Fruit fly (Drosophila melanogaster): ENCODE data around the gene MBD-like.

MBD-like gene

dm6 chr3R:9516400-9516852, 43.1 kb upstream of the MBD-like start:
- peak; percentile 74 for TF ChIP-seq svp (GFP tag)
- TF ChIP-seq salr (GFP tag; optimal IDR thresholded peaks at IDR 0.05): no peak
- peak; percentile 84 for TF ChIP-seq fkh (GFP tag; optimal IDR thresholded peaks at IDR 0.05)

dm6 chr3R:9527907-9528842, 31.4 kb upstream of the MBD-like start:
- TF ChIP-seq Eip93F (GFP tag; optimal IDR thresholded peaks at IDR 0.05): no peak
- peak; percentile 85 for TF ChIP-seq fd85E (GFP tag; optimal IDR thresholded peaks at IDR 0.05)
- TF ChIP-seq CG7368 (GFP tag; optimal IDR thresholded peaks at IDR 0.05): no peak
- peak; percentile 57 for TF ChIP-seq CG3032 (tag; optimal IDR thresholded peaks at IDR 0.05)
- peak; percentile 94 for TF ChIP-seq svp (GFP tag)
- TF ChIP-seq Eip75B (GFP tag; optimal IDR thresholded peaks at IDR 0.05): no peak
- TF ChIP-seq CG6163 (GFP tag; IDR thresholded peaks at IDR 0.05): peak; percentile 97
- TF ChIP-seq CG16779 (tag; optimal IDR thresholded peaks at IDR 0.05): peak; percentile 83
- TF ChIP-seq salr (GFP tag; optimal IDR thresholded peaks at IDR 0.05): peak in 1 of 2 experiments; percentile 55
- peak; percentile 76 for TF ChIP-seq Lpt (GFP tag; optimal IDR thresholded peaks at IDR 0.05)
- no peak for TF ChIP-seq CG6808 (GFP tag; optimal IDR thresholded peaks at IDR 0.05)
- TF ChIP-seq net (GFP tag; optimal IDR thresholded peaks at IDR 0.05): peak; percentile 88
- TF ChIP-seq CG15336 (GFP tag; IDR thresholded peaks at IDR 0.05): peak; percentile 88
- TF ChIP-seq CG11902 (GFP tag; optimal IDR thresholded peaks at IDR 0.05): peak; percentile 91
- TF ChIP-seq ss (GFP tag; optimal IDR thresholded peaks at IDR 0.05): no peak
- peak; percentile 53 for TF ChIP-seq CG6854 (GFP tag; optimal IDR thresholded peaks at IDR 0.05)
- TF ChIP-seq acj6 (GFP tag; optimal IDR thresholded peaks at IDR 0.05): peak; percentile 89
- TF ChIP-seq spab (GFP tag; optimal IDR thresholded peaks at IDR 0.05): peak; percentile 75
- TF ChIP-seq dac (GFP tag; optimal IDR thresholded peaks at IDR 0.05): peak; percentile 71
- TF ChIP-seq CG3919 (GFP tag; optimal IDR thresholded peaks at IDR 0.05): peak; percentile 94
- no peak for TF ChIP-seq CG9139 (GFP tag; optimal IDR thresholded peaks at IDR 0.05)
- no peak for TF ChIP-seq Hr39 (GFP tag; optimal IDR thresholded peaks at IDR 0.05)
- TF ChIP-seq Hr38 (GFP tag; optimal IDR thresholded peaks at IDR 0.05): peak; percentile 12
- peak; percentile 80 for TF ChIP-seq CG34406 (GFP tag; optimal IDR thresholded peaks at IDR 0.05)
- TF ChIP-seq cyc (GFP tag; optimal IDR thresholded peaks at IDR 0.05): peak; percentile 86
- TF ChIP-seq Met (GFP tag; optimal IDR thresholded peaks at IDR 0.05): no peak
- TF ChIP-seq CG11762 (GFP tag; optimal IDR thresholded peaks at IDR 0.05; ENCODE audit: insufficient read depth): peak; percentile 88
- TF ChIP-seq Sox102F (GFP tag; optimal IDR thresholded peaks at IDR 0.05): no peak
- TF ChIP-seq lz (GFP tag; optimal IDR thresholded peaks at IDR 0.05): peak; percentile 85
- TF ChIP-seq CG6276 (GFP tag; optimal IDR thresholded peaks at IDR 0.05): peak; percentile 90
- TF ChIP-seq CG8119 (GFP tag; IDR thresholded peaks at IDR 0.05): peak; percentile 86
- peak; percentile 28 for TF ChIP-seq fd59A (GFP tag; optimal IDR thresholded peaks at IDR 0.05)
- peak; percentile 76 for TF ChIP-seq Sox15 (GFP tag; optimal IDR thresholded peaks at IDR 0.05)
- TF ChIP-seq topi (GFP tag; optimal IDR thresholded peaks at IDR 0.05): peak; percentile 91
- peak; percentile 90 for TF ChIP-seq fkh (GFP tag; optimal IDR thresholded peaks at IDR 0.05)
- TF ChIP-seq CG10631 (GFP tag; optimal IDR thresholded peaks at IDR 0.05): no peak
- peak; percentile 27 for TF ChIP-seq Blimp-1 (GFP tag; optimal IDR thresholded peaks at IDR 0.05)
- peak; percentile 98 for TF ChIP-seq Eip78C (GFP tag)
- peak; percentile 85 for TF ChIP-seq CG10669 (GFP tag; optimal IDR thresholded peaks at IDR 0.05)
- peak; percentile 85 for TF ChIP-seq CG8319 (GFP tag; optimal IDR thresholded peaks at IDR 0.05)
- no peak for TF ChIP-seq dsx (GFP tag; optimal IDR thresholded peaks at IDR 0.05; ENCODE audit: poor library complexity, severe bottlenecking)
- TF ChIP-seq eg (GFP tag; IDR thresholded peaks at IDR 0.05): peak; percentile 96
- TF ChIP-seq vri (GFP tag; optimal IDR thresholded peaks at IDR 0.05): peak; percentile 88
- TF ChIP-seq CG11294 (GFP tag; IDR thresholded peaks at IDR 0.05): peak; percentile 94
- TF ChIP-seq Gug (GFP tag; IDR thresholded peaks at IDR 0.05): peak; percentile 90
- TF ChIP-seq CG4318 (GFP tag; optimal IDR thresholded peaks at IDR 0.05): peak; percentile 68
- no peak for TF ChIP-seq CG8632 (GFP tag; optimal IDR thresholded peaks at IDR 0.05)
